Worm (Caenorhabditis elegans) whole organism, L4 larva: Measurements from ENCODE around the gene cul-4.

Experiments used
- F10B5.3 ChIP-seq: sonication (generic microtip); optimal IDR thresholded peaks from 2 replicates; lab custom pipeline; 2016; ENCODE audit warnings: mild to moderate bottlenecking, missing genetic modification characterization, missing compliant biosample characterization
- R02D3.7 ChIP-seq: fragments of 150-350 bp; sonication (generic microtip); optimal IDR thresholded peaks from 3 replicates; lab custom pipeline; 2014; ENCODE audit warnings: missing biosample characterization, missing genetic modification characterization
- T20F7.1 ChIP-seq: fragments of 200-800 bp; sonication (Bioruptor generic); optimal IDR thresholded peaks from 2 replicates; lab custom pipeline; 2018; ENCODE audit warnings: mild to moderate bottlenecking, missing genetic modification characterization, missing compliant biosample characterization
- T26A8.4 ChIP-seq: fragments of 200-800 bp; sonication (Bioruptor generic); IDR thresholded peaks from 2 replicates; pipeline ENCODE4 v1.3.6; 2022; ENCODE audit warnings: missing genetic modification characterization, missing compliant biosample characterization
- Y105C5A.15 ChIP-seq: fragments of 200-800 bp; sonication (Bioruptor generic); IDR thresholded peaks from 2 replicates; pipeline ENCODE4 v1.3.6; 2022; ENCODE audit warnings: missing genetic modification characterization, missing compliant biosample characterization
- Y5F2A.4 ChIP-seq: fragments of 200-800 bp; sonication (Bioruptor generic); optimal IDR thresholded peaks from 2 replicates; lab custom pipeline; 2018; ENCODE audit warnings: mild to moderate bottlenecking, missing genetic modification characterization, missing compliant biosample characterization
- Y75B8A.6 ChIP-seq: fragments of 200-800 bp; sonication (Bioruptor generic); IDR thresholded peaks from 2 replicates; pipeline ENCODE4 v1.3.6; 2022; ENCODE audit warnings: missing genetic modification reagents, missing genetic modification characterization, missing compliant biosample characterization
- ZK337.2 ChIP-seq: fragments of 200-800 bp; sonication (Bioruptor generic); IDR thresholded peaks from 2 replicates; pipeline ENCODE4 v1.3.6; 2022; ENCODE audit warnings: missing genetic modification reagents, missing genetic modification characterization, missing compliant biosample characterization
- ZK546.5 ChIP-seq, 2 experiments: sonication (generic microtip); optimal IDR thresholded peaks; 2 replicates each; lab custom pipeline; 2017; ENCODE audit warnings: missing biosample characterization in 2 of 2, missing genetic modification characterization in 2 of 2
- arid-1 ChIP-seq: fragments of 200-800 bp; sonication (Bioruptor generic); conservative IDR thresholded peaks from 2 replicates; pipeline ENCODE4 v1.3.6; 2022; ENCODE audit warnings: missing genetic modification reagents, missing genetic modification characterization, missing compliant biosample characterization
- attf-4 ChIP-seq: sonication (generic microtip); optimal IDR thresholded peaks from 3 replicates; lab custom pipeline; 2017; ENCODE audit warnings: missing biosample characterization, missing genetic modification characterization
- ceh-32 ChIP-seq: sonication (generic microtip); optimal IDR thresholded peaks from 2 replicates; lab custom pipeline; 2016; ENCODE audit warnings: mild to moderate bottlenecking, missing genetic modification characterization, missing compliant biosample characterization; ENCODE audit not compliant: poor library complexity
- ceh-82 ChIP-seq: sonication (generic microtip); optimal IDR thresholded peaks from 2 replicates; lab custom pipeline; 2017; ENCODE audit warnings: missing biosample characterization, missing genetic modification characterization
- cey-2 ChIP-seq: sonication (generic microtip); optimal IDR thresholded peaks from 3 replicates; lab custom pipeline; 2017; ENCODE audit warnings: missing genetic modification characterization, mild to moderate bottlenecking, missing compliant biosample characterization, antibody characterized with exemption, borderline replicate concordance; ENCODE audit not compliant: insufficient read depth
- ctbp-1 ChIP-seq: fragments of 200-800 bp; sonication (Bioruptor generic); IDR thresholded peaks from 2 replicates; pipeline ENCODE4 v1.3.6; 2022; ENCODE audit warnings: missing genetic modification reagents, missing genetic modification characterization, missing compliant biosample characterization
- dmd-8 ChIP-seq: fragments of 200-800 bp; sonication (Bioruptor generic); IDR thresholded peaks from 2 replicates; pipeline ENCODE4 v1.3.6; 2022; ENCODE audit warnings: missing genetic modification characterization, missing compliant biosample characterization
- duxl-1 ChIP-seq: sonication (generic microtip); optimal IDR thresholded peaks from 2 replicates; lab custom pipeline; 2016; ENCODE audit warnings: mild to moderate bottlenecking, missing genetic modification characterization, moderate library complexity, missing compliant biosample characterization; ENCODE audit not compliant: poor library complexity
- egl-27 ChIP-seq: sonication (generic microtip); optimal IDR thresholded peaks from 3 replicates; lab custom pipeline; 2017; ENCODE audit warnings: missing biosample characterization, missing genetic modification reagents, missing genetic modification characterization
- fos-1 ChIP-seq: fragments of 150-350 bp; optimal IDR thresholded peaks from 2 replicates; lab custom pipeline; 2014; ENCODE audit warnings: missing biosample characterization, missing genetic modification characterization
- hlh-11 ChIP-seq: fragments of 200-800 bp; sonication (Bioruptor generic); optimal IDR thresholded peaks from 2 replicates; lab custom pipeline; 2018; ENCODE audit warnings: mild to moderate bottlenecking, missing genetic modification characterization, missing compliant biosample characterization
- hlh-30 ChIP-seq: sonication (generic microtip); optimal IDR thresholded peaks from 2 replicates; lab custom pipeline; 2017; ENCODE audit warnings: antibody characterized with exemption, mild to moderate bottlenecking, missing genetic modification characterization, missing compliant biosample characterization; ENCODE audit not compliant: insufficient read depth
- hmg-1.1 ChIP-seq: fragments of 200-800 bp; sonication (Bioruptor generic); IDR thresholded peaks from 2 replicates; pipeline ENCODE4 v1.3.6; 2022; ENCODE audit warnings: missing genetic modification reagents, missing genetic modification characterization, missing compliant biosample characterization
- lim-7 ChIP-seq: fragments of 200-800 bp; sonication (Bioruptor generic); IDR thresholded peaks from 2 replicates; pipeline ENCODE4 v1.3.6; 2022; ENCODE audit warnings: missing genetic modification characterization, missing compliant biosample characterization
- lin-13 ChIP-seq: fragments of 150-350 bp; optimal IDR thresholded peaks from 2 replicates; lab custom pipeline; 2014; ENCODE audit warnings: missing biosample characterization, missing genetic modification reagents, missing genetic modification characterization
- lin-15B ChIP-seq: fragments of 150-350 bp; sonication (generic microtip); optimal IDR thresholded peaks from 3 replicates; lab custom pipeline; 2014; ENCODE audit warnings: missing biosample characterization, missing genetic modification characterization
- lin-29 ChIP-seq: fragments of 200-800 bp; sonication (Bioruptor generic); IDR thresholded peaks from 2 replicates; pipeline ENCODE4 v1.3.6; 2022; ENCODE audit warnings: missing genetic modification reagents, missing genetic modification characterization, missing compliant biosample characterization
- lin-39 ChIP-seq: fragments of 150-350 bp; optimal IDR thresholded peaks from 2 replicates; lab custom pipeline; 2014; ENCODE audit warnings: missing biosample characterization, missing genetic modification reagents, missing genetic modification characterization
- lir-3 ChIP-seq: sonication (generic microtip); optimal IDR thresholded peaks from 2 replicates; lab custom pipeline; 2016; ENCODE audit warnings: mild to moderate bottlenecking, missing genetic modification characterization, missing compliant biosample characterization
- lsy-2 ChIP-seq, 2 experiments: fragments of 150-350 bp in 1 of 2; sonication (generic microtip) in 1 of 2; optimal IDR thresholded peaks; 2 replicates each; lab custom pipeline; 2014 to 2017; ENCODE audit warnings: missing biosample characterization in 2 of 2, missing genetic modification characterization in 2 of 2
- madf-5 ChIP-seq, 2 experiments: fragments of 200-800 bp; sonication (Bioruptor generic); IDR thresholded peaks; 2 replicates each; pipeline ENCODE4 v1.3.6; 2022; ENCODE audit warnings: missing compliant biosample characterization in 2 of 2, missing genetic modification characterization in 2 of 2
- mdt-29 ChIP-seq: fragments of 200-800 bp; sonication (Bioruptor generic); IDR thresholded peaks from 2 replicates; pipeline ENCODE4 v1.3.6; 2022; ENCODE audit warnings: missing genetic modification reagents, missing genetic modification characterization, missing compliant biosample characterization
- mxl-2 ChIP-seq: fragments of 200-800 bp; sonication (Bioruptor generic); conservative IDR thresholded peaks from 2 replicates; pipeline ENCODE4 v1.3.6; 2022; ENCODE audit warnings: missing genetic modification reagents, missing genetic modification characterization, missing compliant biosample characterization
- nhr-11 ChIP-seq: fragments of 150-350 bp; optimal IDR thresholded peaks from 2 replicates; lab custom pipeline; 2014; ENCODE audit warnings: missing biosample characterization, missing genetic modification characterization
- nhr-111 ChIP-seq: fragments of 200-800 bp; sonication (Bioruptor generic); optimal IDR thresholded peaks from 2 replicates; lab custom pipeline; 2018; ENCODE audit warnings: mild to moderate bottlenecking, missing genetic modification characterization, missing compliant biosample characterization
- nhr-28 ChIP-seq: fragments of 150-350 bp; optimal IDR thresholded peaks from 2 replicates; lab custom pipeline; 2014; ENCODE audit warnings: missing biosample characterization, missing genetic modification characterization
- nhr-42 ChIP-seq: fragments of 200-800 bp; sonication (Bioruptor generic); IDR thresholded peaks from 2 replicates; pipeline ENCODE4 v1.3.6; 2022; ENCODE audit warnings: missing genetic modification characterization, missing compliant biosample characterization
- nhr-48 ChIP-seq: sonication (generic microtip); optimal IDR thresholded peaks from 2 replicates; lab custom pipeline; 2016; ENCODE audit warnings: mild to moderate bottlenecking, missing genetic modification characterization, missing compliant biosample characterization
- nhr-76 ChIP-seq: fragments of 150-350 bp; optimal IDR thresholded peaks from 2 replicates; lab custom pipeline; 2014; ENCODE audit warnings: missing biosample characterization, missing genetic modification characterization
- php-3 ChIP-seq: fragments of 200-800 bp; sonication (Bioruptor generic); IDR thresholded peaks from 2 replicates; pipeline ENCODE4 v1.3.6; 2022; ENCODE audit warnings: missing genetic modification reagents, missing genetic modification characterization, missing compliant biosample characterization
- rbr-2 ChIP-seq: sonication (generic microtip); optimal IDR thresholded peaks from 2 replicates; lab custom pipeline; 2016; ENCODE audit warnings: missing genotype, missing genetic modification characterization, missing compliant biosample characterization
- saeg-2 ChIP-seq: fragments of 200-800 bp; sonication (Bioruptor generic); IDR thresholded peaks from 2 replicates; pipeline ENCODE4 v1.3.6; 2022; ENCODE audit warnings: missing genetic modification reagents, missing genetic modification characterization, missing compliant biosample characterization
- sdz-12 ChIP-seq: fragments of 200-800 bp; sonication (Bioruptor generic); optimal IDR thresholded peaks from 2 replicates; lab custom pipeline; 2018; ENCODE audit warnings: mild to moderate bottlenecking, missing genetic modification characterization, missing compliant biosample characterization
- snpc-1.2 ChIP-seq: fragments of 200-800 bp; sonication (Bioruptor generic); IDR thresholded peaks from 2 replicates; pipeline ENCODE4 v1.3.6; 2022; ENCODE audit warnings: missing genetic modification reagents, missing genetic modification characterization, missing compliant biosample characterization
- snpc-4 ChIP-seq: fragments of 150-350 bp; optimal IDR thresholded peaks from 2 replicates; lab custom pipeline; 2014; ENCODE audit warnings: missing biosample characterization, missing genetic modification characterization
- spr-1 ChIP-seq: sonication (generic microtip); optimal IDR thresholded peaks from 2 replicates; lab custom pipeline; 2016; ENCODE audit warnings: mild to moderate bottlenecking, missing genetic modification characterization, missing compliant biosample characterization
- tag-97 ChIP-seq: fragments of 200-800 bp; sonication (Bioruptor generic); IDR thresholded peaks from 2 replicates; pipeline ENCODE4 v1.3.6; 2022; ENCODE audit warnings: missing genetic modification characterization, missing compliant biosample characterization
- unc-62 ChIP-seq, 3 experiments: fragments of 150-350 bp in 1 of 3; sonication (generic microtip); optimal IDR thresholded peaks in 2 of 3; peaks in 1 of 3; 1 replicate in 1 of 3; 2 replicates in 2 of 3; lab custom pipeline; 2014 to 2017; ENCODE audit warnings: missing biosample characterization in 3 of 3, missing genetic modification characterization in 3 of 3, missing genetic modification reagents in 3 of 3, missing genotype in 1 of 3
- vab-7 ChIP-seq: fragments of 200-800 bp; sonication (Bioruptor generic); IDR thresholded peaks from 2 replicates; pipeline ENCODE4 v1.3.6; 2022; ENCODE audit warnings: missing genetic modification reagents, missing genetic modification characterization, missing compliant biosample characterization
- zag-1 ChIP-seq: fragments of 150-350 bp; optimal IDR thresholded peaks from 2 replicates; lab custom pipeline; 2014; ENCODE audit warnings: missing biosample characterization, missing genetic modification characterization
- zfp-2 ChIP-seq: sonication (generic microtip); optimal IDR thresholded peaks from 2 replicates; lab custom pipeline; 2016; ENCODE audit warnings: mild to moderate bottlenecking, missing genetic modification characterization, missing compliant biosample characterization
- zfp-3 ChIP-seq: fragments of 200-800 bp; sonication (Bioruptor generic); conservative IDR thresholded peaks from 2 replicates; pipeline ENCODE4 v1.3.6; 2022; ENCODE audit warnings: missing genetic modification reagents, missing genetic modification characterization, missing compliant biosample characterization

cul-4 gene

ce11 chrII:7337469-7337893, 35.6 kb downstream of the cul-4 start (continued):
- TF ChIP-seq hmg-1.1 (GFP tag; lab: Robert Waterston, UW) (peak; percentile 61), hlh-30 (tag; lab: Kevin White, UChicago) (peak; percentile 90), snpc-1.2 (GFP tag; lab: Robert Waterston, UW) (no peak), unc-62 (GFP tag; optimal IDR thresholded peaks at IDR 0.05 in 1 of 2; lab: Kevin White, UChicago) (peak in 1 of 2 experiments; percentile 93), unc-62 (tag; optimal IDR thresholded peaks at IDR 0.05; lab: Kevin White, UChicago) (no peak), nhr-76 (tag; lab: Kevin White, UChicago) (peak; percentile 33), saeg-2 (GFP tag; lab: Robert Waterston, UW) (peak; percentile 85), ZK337.2 (GFP tag; lab: Robert Waterston, UW) (no peak), lin-39 (tag; lab: Kevin White, UChicago) (no peak), zfp-2 (tag; lab: Kevin White, UChicago) (peak; percentile 39), egl-27 (tag; lab: Kevin White, UChicago) (no peak), fos-1 (no peak), zfp-3 (no peak), nhr-28 (tag; lab: Kevin White, UChicago) (peak; percentile 97), arid-1 (GFP tag; lab: Robert Waterston, UW) (0 out of 2 replicates have a peak, but pooled peaks have one; percentile 4), rbr-2 (tag; lab: Kevin White, UChicago) (peak; percentile 60), snpc-4 (tag; lab: Kevin White, UChicago) (no peak), spr-1 (peak; percentile 42), T20F7.1 (GFP tag; lab: Kevin White, UChicago) (peak; percentile 77), F10B5.3 (no peak), vab-7 (GFP tag; lab: Robert Waterston, UW) (no peak), tag-97 (GFP tag; lab: Robert Waterston, UW) (no peak), Y75B8A.6 (GFP tag; lab: Robert Waterston, UW) (no peak), dmd-8 (GFP tag; lab: Robert Waterston, UW) (no peak), lim-7 (GFP tag; lab: Robert Waterston, UW) (no peak), ceh-82 (tag; lab: Kevin White, UChicago) (no peak), lin-29 (GFP tag; lab: Robert Waterston, UW) (no peak), mxl-2 (GFP tag; lab: Robert Waterston, UW) (0 out of 2 replicates have a peak, but pooled peaks have one; percentile 3), ctbp-1 (GFP tag; lab: Robert Waterston, UW) (peak; percentile 71; the same call in 1 of the 2 replicates), sdz-12 (GFP tag; lab: Kevin White, UChicago) (no peak), lin-15B (tag; lab: Kevin White, UChicago) (no peak), lsy-2 (tag; optimal IDR thresholded peaks at IDR 0.05; lab: Kevin White, UChicago) (peak; percentile 51 to 80), ceh-32 (no peak), zag-1 (tag; lab: Kevin White, UChicago) (no peak), nhr-111 (GFP tag; lab: Kevin White, UChicago) (no peak), duxl-1 (peak; percentile 22), cey-2 (tag; lab: Kevin White, UChicago) (peak; percentile 96), lin-13 (no peak), nhr-42 (GFP tag; lab: Robert Waterston, UW) (0 out of 2 replicates have a peak, but pooled peaks have one; percentile 36), nhr-48 (peak; percentile 99), madf-5 (GFP tag; IDR thresholded peaks at IDR 0.05; lab: Robert Waterston, UW) (no peak), Y105C5A.15 (no peak), attf-4 (no peak), T26A8.4 (peak; percentile 59; the same call in 1 of the 2 replicates), R02D3.7 (tag; lab: Kevin White, UChicago) (no peak), hlh-11 (peak; percentile 97), Y5F2A.4 (GFP tag; lab: Kevin White, UChicago) (no peak), nhr-11 (tag; lab: Kevin White, UChicago) (peak; percentile 72), mdt-29 (GFP tag; lab: Robert Waterston, UW) (no peak), lir-3 (no peak), ZK546.5 (tag; optimal IDR thresholded peaks at IDR 0.05; lab: Kevin White, UChicago) (no peak), php-3 (peak; percentile 72)
